Fruit fly (Drosophila melanogaster): Measurements from ENCODE around the gene CG11664.

CG11664 gene

DNA sequence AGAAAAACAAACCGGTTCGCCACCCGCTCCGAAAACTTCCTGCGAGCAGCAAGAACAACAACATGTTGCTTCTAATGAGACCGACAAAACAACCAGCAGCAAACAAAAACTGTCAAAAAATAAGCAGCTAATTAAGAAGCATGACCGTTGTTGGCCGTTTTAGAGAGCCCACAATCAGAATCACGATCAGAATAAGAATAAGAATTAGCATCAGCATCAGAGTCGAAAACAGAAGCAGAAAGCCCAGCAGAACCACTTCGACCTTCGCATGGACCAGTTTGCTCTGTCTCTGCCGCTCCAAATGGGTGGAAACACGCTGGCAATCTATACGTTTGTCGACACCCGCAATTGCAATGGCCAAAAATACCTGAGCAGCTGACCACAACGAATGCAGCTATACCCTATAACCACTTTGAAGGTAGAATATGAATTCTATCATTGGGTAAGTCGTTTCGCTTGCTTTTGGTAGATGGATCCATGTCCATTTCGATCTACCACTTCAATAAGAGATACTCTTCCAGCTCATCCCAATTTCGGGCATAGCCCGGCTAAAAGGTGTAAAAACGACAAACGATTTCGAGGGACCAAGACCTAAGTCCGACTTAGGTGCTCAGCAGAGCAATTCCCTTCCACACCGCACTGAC is 24.0 kb downstream of the CG11664 start:
- TF ChIP-seq fd96Ca (GFP tag; IDR thresholded peaks at IDR 0.05) (0 out of 3 replicates have a peak, but pooled peaks have one; percentile 34), CG34367 (tag; optimal IDR thresholded peaks at IDR 0.05) (no peak), Snoo (tag; optimal IDR thresholded peaks at IDR 0.05) (no peak)

DNA sequence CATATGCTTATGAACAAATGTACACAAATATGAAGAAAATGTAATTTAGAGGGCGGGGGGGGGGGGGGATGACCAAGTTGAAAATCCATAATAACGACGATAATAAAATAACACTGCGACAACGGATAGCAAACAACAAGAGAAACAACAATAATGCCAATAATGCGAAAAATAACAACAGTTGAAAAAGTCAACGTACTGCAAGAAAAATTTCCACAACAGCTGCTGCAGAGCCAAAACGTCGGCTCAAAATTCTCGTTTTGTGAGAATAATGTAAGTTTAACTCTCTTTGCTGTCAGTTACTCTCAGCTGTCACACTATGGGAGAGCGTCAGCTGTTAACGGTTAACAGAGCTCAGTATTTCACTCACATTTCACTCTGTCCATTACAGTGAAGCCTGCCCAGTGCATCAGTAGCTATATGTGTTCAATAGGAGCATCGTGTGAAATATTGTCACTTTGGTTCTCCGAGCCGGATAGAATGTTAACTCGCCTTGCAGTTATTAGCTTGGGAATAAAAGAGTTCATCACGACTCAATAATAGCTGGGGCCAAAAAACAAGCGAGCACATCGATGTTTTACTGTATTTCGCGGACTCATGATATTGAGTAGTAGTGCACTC is 25.3 kb downstream of the CG11664 start:
- TF ChIP-seq CG10348 (GFP tag; IDR thresholded peaks at IDR 0.05) (peak; percentile 84), CG34367 (tag; optimal IDR thresholded peaks at IDR 0.05) (peak; percentile 88), CG15710 (tag; optimal IDR thresholded peaks at IDR 0.05) (peak; percentile 91), fd96Ca (GFP tag; IDR thresholded peaks at IDR 0.05) (peak; percentile 97), CG13204 (GFP tag; optimal IDR thresholded peaks at IDR 0.05) (peak; percentile 60), CG4496 (GFP tag; IDR thresholded peaks at IDR 0.05) (peak; percentile 96), Snoo (tag; optimal IDR thresholded peaks at IDR 0.05) (peak; percentile 90), CG14655 (GFP tag; optimal IDR thresholded peaks at IDR 0.05) (peak; percentile 89), CG8159 (tag; optimal IDR thresholded peaks at IDR 0.05) (peak; percentile 90), D1 (tag; optimal IDR thresholded peaks at IDR 0.05) (peak; percentile 55), CG32121 (GFP tag; IDR thresholded peaks at IDR 0.05) (peak; percentile 94), Pif1B (GFP tag; optimal IDR thresholded peaks at IDR 0.05) (peak; percentile 92), rn (GFP tag; IDR thresholded peaks at IDR 0.05) (peak; percentile 70; the same call in 1 of the 2 replicates), EcR (GFP tag; optimal IDR thresholded peaks at IDR 0.05) (peak; percentile 92), gl (tag; optimal IDR thresholded peaks at IDR 0.05) (peak; percentile 84), Ets98B (GFP tag; IDR thresholded peaks at IDR 0.05) (peak; percentile 95), CG8301 (tag; optimal IDR thresholded peaks at IDR 0.05) (peak; percentile 91), CG9948 (tag; optimal IDR thresholded peaks at IDR 0.05) (peak; percentile 86), Pif1A (GFP tag; optimal IDR thresholded peaks at IDR 0.05) (peak; percentile 93), CG17806 (tag; optimal IDR thresholded peaks at IDR 0.05) (peak; percentile 90), CG12605 (GFP tag; IDR thresholded peaks at IDR 0.05) (peak; percentile 86)

DNA sequence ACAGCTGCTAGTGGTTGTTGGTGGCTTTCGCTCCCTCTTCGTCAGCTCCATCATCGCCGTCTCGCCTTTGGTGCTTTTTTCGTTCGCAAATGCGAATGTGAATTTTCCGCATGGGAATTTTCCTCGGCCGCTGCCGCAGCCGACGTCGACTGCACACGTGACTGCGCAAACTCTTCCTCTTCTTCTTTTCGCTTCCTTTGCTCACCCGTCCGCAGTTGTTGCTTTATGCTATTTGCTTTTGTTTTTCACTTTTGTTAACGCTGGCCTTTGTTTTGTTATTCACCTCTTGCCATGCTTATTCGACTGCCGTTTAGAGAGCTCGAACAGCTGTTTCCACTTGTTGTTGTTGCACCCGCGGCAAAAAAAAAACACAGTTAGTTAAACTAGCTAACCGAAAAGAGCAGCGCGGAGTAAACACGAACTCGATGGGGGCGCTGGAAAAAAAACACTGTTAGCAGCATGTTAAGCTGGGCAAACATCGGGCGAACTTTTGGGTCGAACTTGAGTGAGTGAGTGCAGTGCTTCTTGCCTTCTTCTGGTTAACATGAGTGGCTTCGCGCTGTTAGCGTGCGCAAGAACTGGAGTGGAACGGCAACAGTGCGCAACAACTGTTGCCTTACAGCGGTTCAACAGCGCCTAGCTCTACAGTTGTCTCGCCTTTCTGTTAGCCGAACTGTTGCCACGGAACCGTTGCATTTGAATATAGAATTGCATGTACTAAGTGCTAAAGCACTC is 33.4 kb downstream of the CG11664 start:
- TF ChIP-seq gl (tag; optimal IDR thresholded peaks at IDR 0.05) (no peak), CG14655 (GFP tag; optimal IDR thresholded peaks at IDR 0.05) (no peak), Snoo (tag; optimal IDR thresholded peaks at IDR 0.05) (no peak), Pif1A (GFP tag; optimal IDR thresholded peaks at IDR 0.05) (no peak), CG10348 (GFP tag; IDR thresholded peaks at IDR 0.05) (no peak), CG15710 (tag; optimal IDR thresholded peaks at IDR 0.05) (no peak), fd96Ca (GFP tag; IDR thresholded peaks at IDR 0.05) (no peak), CG17806 (tag; optimal IDR thresholded peaks at IDR 0.05) (no peak), CG4496 (GFP tag; IDR thresholded peaks at IDR 0.05) (0 out of 3 replicates have a peak, but pooled peaks have one; percentile 5), CG13204 (GFP tag; optimal IDR thresholded peaks at IDR 0.05) (no peak), Pif1B (GFP tag; optimal IDR thresholded peaks at IDR 0.05) (peak; percentile 6), EcR (GFP tag; optimal IDR thresholded peaks at IDR 0.05) (peak; percentile 54), Ets98B (GFP tag; IDR thresholded peaks at IDR 0.05) (no peak), CG8301 (tag; optimal IDR thresholded peaks at IDR 0.05) (no peak), rn (GFP tag; IDR thresholded peaks at IDR 0.05) (no peak)

DNA sequence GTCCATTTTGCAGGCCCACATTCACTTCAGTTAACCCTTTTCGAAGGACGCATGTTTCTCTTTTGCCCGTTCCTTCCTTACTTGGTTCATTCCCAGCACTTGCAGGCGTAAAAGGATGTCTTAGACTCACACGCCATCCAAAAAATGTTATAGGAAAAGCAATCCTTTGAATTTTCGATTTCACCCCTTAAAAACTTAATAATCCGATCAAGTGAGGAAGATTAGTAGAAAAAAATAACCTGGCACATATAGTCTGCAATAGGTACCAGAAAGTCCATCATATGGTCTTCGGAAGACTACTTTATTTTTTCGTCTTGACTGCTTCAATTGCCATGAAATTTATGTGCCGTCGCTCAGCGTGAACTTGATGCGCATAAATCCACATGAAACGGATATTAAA is 45.8 kb downstream of the CG11664 start:
- TF ChIP-seq CG8301 (tag; optimal IDR thresholded peaks at IDR 0.05) (no peak), EcR (GFP tag; optimal IDR thresholded peaks at IDR 0.05) (no peak), Snoo (tag; optimal IDR thresholded peaks at IDR 0.05) (no peak), CG32121 (GFP tag; IDR thresholded peaks at IDR 0.05) (no peak), rn (GFP tag; IDR thresholded peaks at IDR 0.05) (no peak), D1 (tag; optimal IDR thresholded peaks at IDR 0.05) (no peak), CG17806 (tag; optimal IDR thresholded peaks at IDR 0.05) (no peak), Pif1B (GFP tag; optimal IDR thresholded peaks at IDR 0.05) (no peak), CG13204 (GFP tag; optimal IDR thresholded peaks at IDR 0.05) (no peak), Ets98B (GFP tag; IDR thresholded peaks at IDR 0.05) (no peak), CG8159 (tag; optimal IDR thresholded peaks at IDR 0.05) (no peak), CG34367 (tag; optimal IDR thresholded peaks at IDR 0.05) (no peak), CG12605 (GFP tag; IDR thresholded peaks at IDR 0.05) (no peak)

Data from whole organism, pupa.